Worm (Caenorhabditis elegans) whole organism, L1 larva: Measurements from ENCODE around the gene AH9.3.

Source experiments
- C04F5.9 ChIP-seq: sonication (generic microtip); optimal IDR thresholded peaks from 2 replicates; lab custom pipeline; 2016; ENCODE audit warnings: missing genetic modification characterization, missing compliant biosample characterization
- ama-1 ChIP-seq: fragments of 150-350 bp; optimal IDR thresholded peaks from 2 replicates; lab custom pipeline; 2014
- efl-1 ChIP-seq, 4 experiments: fragments of 150-350 bp; optimal IDR thresholded peaks in 3 of 4; peaks in 1 of 4; 1 replicate in 1 of 4; 2 replicates in 3 of 4; lab custom pipeline; 2014; ENCODE audit warnings: missing biosample characterization in 2 of 4, missing genetic modification characterization in 2 of 4, missing genetic modification reagents in 2 of 4
- egl-27 ChIP-seq, 2 experiments: fragments of 150-350 bp in 1 of 2; sonication (generic microtip); optimal IDR thresholded peaks; 3 replicates each; lab custom pipeline; 2017 to 2018; ENCODE audit warnings: missing biosample characterization in 2 of 2, missing genetic modification characterization in 2 of 2, missing genetic modification reagents in 2 of 2
- jun-1 ChIP-seq: fragments of 150-350 bp; optimal IDR thresholded peaks from 2 replicates; lab custom pipeline; 2014; ENCODE audit warnings: missing biosample characterization, missing genetic modification reagents, missing genetic modification characterization
- tbx-2 ChIP-seq: sonication (generic microtip); optimal IDR thresholded peaks from 2 replicates; lab custom pipeline; 2016; ENCODE audit warnings: missing genetic modification characterization, missing compliant biosample characterization
- unc-30 ChIP-seq: sonication (generic microtip); optimal IDR thresholded peaks from 2 replicates; lab custom pipeline; 2017; ENCODE audit warnings: missing biosample characterization, missing genetic modification characterization

DNA sequence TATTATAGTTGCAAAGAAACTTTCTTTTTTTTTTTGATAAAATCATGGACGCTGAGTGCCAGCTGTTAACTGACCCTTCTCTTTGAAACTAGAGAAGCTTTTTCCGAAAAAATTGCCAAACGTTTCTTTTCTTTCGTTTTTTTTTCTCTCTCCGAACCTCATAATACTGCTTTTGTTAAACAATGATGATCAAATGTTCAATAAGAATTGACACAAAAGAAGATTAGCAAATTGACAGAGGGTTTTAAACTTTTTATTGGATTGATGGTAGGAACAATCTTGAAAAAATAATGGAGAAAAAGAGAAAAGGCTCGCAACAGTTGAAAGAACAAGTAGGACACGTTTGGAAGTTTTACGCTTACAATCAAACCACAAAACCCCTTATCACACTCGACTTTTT is 40.1 kb downstream of the AH9.3 start, which contains the start of gene hex-1:
- no peak for TF ChIP-seq efl-1 (optimal IDR thresholded peaks at IDR 0.05; lab: Kevin White, UChicago)
- no peak for TF ChIP-seq efl-1 (GFP tag; optimal IDR thresholded peaks at IDR 0.05 in 1 of 2; lab: Kevin White, UChicago)
- TF ChIP-seq ama-1 (lab: Kevin White, UChicago): no peak
- no peak for TF ChIP-seq jun-1 (tag; lab: Kevin White, UChicago)
- no peak for TF ChIP-seq tbx-2 (tag; lab: Kevin White, UChicago)
- TF ChIP-seq egl-27 (tag; optimal IDR thresholded peaks at IDR 0.05; lab: Kevin White, UChicago): no peak
- no peak for TF ChIP-seq C04F5.9
- TF ChIP-seq unc-30 (tag; lab: Kevin White, UChicago): no peak
